Fruit fly (Drosophila melanogaster): Measurements from ENCODE around the gene CG33127.

The CG33127 gene

dm6 chr2L:321793-322192 is at the start of gene CG33127:
Gene CG33127, plus strand, starts transcription at chr2L:322101.
- no peak for TF ChIP-seq kay (GFP tag; ENCODE audit: borderline replicate concordance)
- no peak for TF ChIP-seq Crg-1 (GFP tag; optimal IDR thresholded peaks at IDR 0.05)
- TF ChIP-seq cnc (optimal IDR thresholded peaks at IDR 0.05) = no peak
- no peak for TF ChIP-seq CG1620 (GFP tag; optimal IDR thresholded peaks at IDR 0.05)
- TF ChIP-seq Clk (GFP tag; optimal IDR thresholded peaks at IDR 0.05) = no peak
- TF ChIP-seq CG33017 (tag; optimal IDR thresholded peaks at IDR 0.05) = no peak
- TF ChIP-seq ovo (GFP tag; optimal IDR thresholded peaks at IDR 0.05) = no peak
- TF ChIP-seq bab1 (GFP tag; optimal IDR thresholded peaks at IDR 0.05) = no peak
- no peak for TF ChIP-seq toe (GFP tag; optimal IDR thresholded peaks at IDR 0.05)
- no peak for TF ChIP-seq Hr96 (GFP tag; optimal IDR thresholded peaks at IDR 0.05)
- TF ChIP-seq pad (GFP tag; optimal IDR thresholded peaks at IDR 0.05) = no peak
- no peak for TF ChIP-seq Mnt (GFP tag; optimal IDR thresholded peaks at IDR 0.05)
- TF ChIP-seq CG11617 (GFP tag; optimal IDR thresholded peaks at IDR 0.05) = no peak
- no peak for TF ChIP-seq tj (GFP tag; optimal IDR thresholded peaks at IDR 0.05)

DNA sequence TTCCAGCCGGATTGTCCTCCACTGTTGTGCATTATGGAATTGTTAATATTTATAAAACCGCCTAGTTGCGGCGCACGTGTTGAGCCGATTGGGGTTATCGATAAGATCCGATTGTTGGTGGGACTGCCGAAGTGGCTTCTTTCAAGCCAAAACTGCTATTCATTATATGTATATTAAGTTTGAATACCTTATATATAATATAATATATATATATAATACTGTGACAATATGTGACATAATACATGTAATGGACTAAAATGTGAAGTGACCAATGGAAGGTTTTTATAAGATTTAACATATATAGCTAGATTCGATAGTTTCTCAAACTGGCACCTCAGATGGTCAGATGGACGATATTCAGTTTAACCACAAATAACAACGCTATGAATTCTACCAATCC is 48.3 kb upstream of the CG33127 start, which contains the start of the genes mbm and CG11555:
mbm (minus strand) TSS at position 113 of the 400 bp plus-strand sequence.
CG11555 (plus strand) TSS at position 234 of the 400 bp plus-strand sequence.
- TF ChIP-seq CG12768 (GFP tag; optimal IDR thresholded peaks at IDR 0.05) (no peak), CG11617 (GFP tag; optimal IDR thresholded peaks at IDR 0.05) (peak; percentile 41), pad (GFP tag; optimal IDR thresholded peaks at IDR 0.05) (peak; percentile 3), CG14711 (tag; optimal IDR thresholded peaks at IDR 0.05) (peak; percentile 49), CG33017 (tag; optimal IDR thresholded peaks at IDR 0.05) (peak; percentile 47), CG7101 (tag; optimal IDR thresholded peaks at IDR 0.05) (peak; percentile 48), cic (GFP tag; optimal IDR thresholded peaks at IDR 0.05) (no peak), Clk (GFP tag; optimal IDR thresholded peaks at IDR 0.05) (no peak), Mnt (GFP tag; optimal IDR thresholded peaks at IDR 0.05) (peak; percentile 97), bab1 (GFP tag; optimal IDR thresholded peaks at IDR 0.05) (peak; percentile 29)

dm6 chr2L:277122-277671 is 44.7 kb upstream of the CG33127 start, which contains the start of gene smo:
Gene smo, plus strand, starts transcription at chr2L:277582.
- TF ChIP-seq CG1620 (GFP tag; optimal IDR thresholded peaks at IDR 0.05) = peak; percentile 25
- no peak for TF ChIP-seq CG11617 (GFP tag; optimal IDR thresholded peaks at IDR 0.05)
- no peak for TF ChIP-seq CG12768 (GFP tag; optimal IDR thresholded peaks at IDR 0.05)
- no peak for TF ChIP-seq CG7045 (GFP tag; optimal IDR thresholded peaks at IDR 0.05)
- no peak for TF ChIP-seq CG5204 (GFP tag; optimal IDR thresholded peaks at IDR 0.05)
- TF ChIP-seq cnc (optimal IDR thresholded peaks at IDR 0.05) = no peak
- peak; percentile 21 for TF ChIP-seq tj (GFP tag; optimal IDR thresholded peaks at IDR 0.05)
- TF ChIP-seq pad (GFP tag; optimal IDR thresholded peaks at IDR 0.05) = no peak
- no peak for TF ChIP-seq CG33017 (tag; optimal IDR thresholded peaks at IDR 0.05)
- TF ChIP-seq Hr96 (GFP tag; optimal IDR thresholded peaks at IDR 0.05) = no peak
- peak; percentile 33 for TF ChIP-seq bab1 (GFP tag; optimal IDR thresholded peaks at IDR 0.05)
- TF ChIP-seq ovo (GFP tag; optimal IDR thresholded peaks at IDR 0.05) = no peak
- no peak for TF ChIP-seq CG7101 (tag; optimal IDR thresholded peaks at IDR 0.05)
- TF ChIP-seq cic (GFP tag; optimal IDR thresholded peaks at IDR 0.05) = no peak
- peak; percentile 17 for TF ChIP-seq CG14711 (tag; optimal IDR thresholded peaks at IDR 0.05)
- TF ChIP-seq Mnt (GFP tag; optimal IDR thresholded peaks at IDR 0.05) = peak; percentile 75
- no peak for TF ChIP-seq kay (GFP tag; ENCODE audit: borderline replicate concordance)
- no peak for TF ChIP-seq Clk (GFP tag; optimal IDR thresholded peaks at IDR 0.05)
- peak; percentile 1 for TF ChIP-seq Crg-1 (GFP tag; optimal IDR thresholded peaks at IDR 0.05)
- no peak for TF ChIP-seq toe (GFP tag; optimal IDR thresholded peaks at IDR 0.05)

dm6 chr2L:278134-278533 is 43.8 kb upstream of the CG33127 start, which contains the start of gene CG17078:
Gene CG17078, minus strand, starts transcription at chr2L:278234.
- no peak for TF ChIP-seq CG7101 (tag; optimal IDR thresholded peaks at IDR 0.05)
- no peak for TF ChIP-seq CG12768 (GFP tag; optimal IDR thresholded peaks at IDR 0.05)

DNA sequence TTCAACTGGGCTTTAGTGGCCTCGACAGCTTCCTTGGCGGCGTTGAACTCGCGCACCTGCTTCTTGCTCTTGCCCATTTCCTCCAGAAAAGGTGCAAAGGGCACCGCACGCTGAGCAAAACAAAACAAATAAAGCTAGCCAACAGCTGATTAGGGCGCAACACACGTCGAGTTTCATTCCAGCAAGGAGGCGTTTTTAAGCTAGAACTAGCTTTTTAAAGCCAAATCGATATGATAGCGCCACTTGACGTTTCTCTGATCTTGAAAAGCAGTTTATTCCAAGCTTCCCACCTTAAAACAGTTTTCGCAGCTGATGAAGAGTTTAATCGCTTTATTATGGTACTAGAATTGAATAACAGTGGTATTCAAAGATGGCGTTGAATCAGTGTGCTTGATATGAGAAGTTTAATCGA is 38.8 kb upstream of the CG33127 start, which contains the start of gene CG11601:
CG11601 (minus strand) TSS at position 199 of the 412 bp plus-strand sequence.
- peak; percentile 27 for TF ChIP-seq Mnt (GFP tag; optimal IDR thresholded peaks at IDR 0.05)
- no peak for TF ChIP-seq CG5204 (GFP tag; optimal IDR thresholded peaks at IDR 0.05)
- peak; percentile 36 for TF ChIP-seq CG7101 (tag; optimal IDR thresholded peaks at IDR 0.05)
- peak; percentile 88 for TF ChIP-seq bab1 (GFP tag; optimal IDR thresholded peaks at IDR 0.05)
- peak; percentile 36 for TF ChIP-seq tj (GFP tag; optimal IDR thresholded peaks at IDR 0.05)
- TF ChIP-seq Hr96 (GFP tag; optimal IDR thresholded peaks at IDR 0.05) = no peak
- TF ChIP-seq CG7045 (GFP tag; optimal IDR thresholded peaks at IDR 0.05) = no peak
- TF ChIP-seq cic (GFP tag; optimal IDR thresholded peaks at IDR 0.05) = peak; percentile 25
- TF ChIP-seq pad (GFP tag; optimal IDR thresholded peaks at IDR 0.05) = peak; percentile 19
- TF ChIP-seq CG1620 (GFP tag; optimal IDR thresholded peaks at IDR 0.05) = no peak
- no peak for TF ChIP-seq CG14711 (tag; optimal IDR thresholded peaks at IDR 0.05)
- peak; percentile 78 for TF ChIP-seq CG12768 (GFP tag; optimal IDR thresholded peaks at IDR 0.05)
- TF ChIP-seq Crg-1 (GFP tag; optimal IDR thresholded peaks at IDR 0.05) = peak; percentile 50
- TF ChIP-seq CG11617 (GFP tag; optimal IDR thresholded peaks at IDR 0.05) = peak; percentile 60
- TF ChIP-seq ovo (GFP tag; optimal IDR thresholded peaks at IDR 0.05) = peak; percentile 46
- no peak for TF ChIP-seq toe (GFP tag; optimal IDR thresholded peaks at IDR 0.05)
- peak; percentile 9 for TF ChIP-seq CG33017 (tag; optimal IDR thresholded peaks at IDR 0.05)
- no peak for TF ChIP-seq Clk (GFP tag; optimal IDR thresholded peaks at IDR 0.05)
- no peak for TF ChIP-seq kay (GFP tag; ENCODE audit: borderline replicate concordance)
- no peak for TF ChIP-seq cnc (optimal IDR thresholded peaks at IDR 0.05)

DNA sequence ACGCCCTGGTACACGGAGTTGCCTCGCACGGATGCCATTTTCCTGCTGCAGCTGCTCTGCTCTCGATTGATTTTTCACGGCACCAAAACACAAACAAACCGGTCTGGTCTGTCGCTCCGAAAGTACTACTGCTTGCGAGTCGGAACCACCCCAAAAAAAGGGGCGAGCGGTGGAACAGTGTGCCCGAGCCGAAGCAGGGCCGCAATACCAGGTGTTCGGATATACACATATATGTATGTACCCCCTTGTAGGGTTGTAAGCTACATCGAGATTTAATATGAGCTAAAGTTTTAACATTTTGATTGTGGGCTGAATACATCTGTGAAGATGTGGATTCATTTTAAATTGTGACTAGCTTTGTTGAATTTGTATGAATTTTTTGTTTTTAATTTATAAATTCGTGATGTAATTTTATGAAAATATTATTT is 36.3 kb upstream of the CG33127 start:
- TF ChIP-seq CG33017 (tag; optimal IDR thresholded peaks at IDR 0.05) = peak; percentile 62
- no peak for TF ChIP-seq tj (GFP tag; optimal IDR thresholded peaks at IDR 0.05)
- peak; percentile 39 for TF ChIP-seq bab1 (GFP tag; optimal IDR thresholded peaks at IDR 0.05)
- no peak for TF ChIP-seq Mnt (GFP tag; optimal IDR thresholded peaks at IDR 0.05)
- TF ChIP-seq CG12768 (GFP tag; optimal IDR thresholded peaks at IDR 0.05) = peak; percentile 51
- TF ChIP-seq Clk (GFP tag; optimal IDR thresholded peaks at IDR 0.05) = no peak
- no peak for TF ChIP-seq CG5204 (GFP tag; optimal IDR thresholded peaks at IDR 0.05)
- TF ChIP-seq cic (GFP tag; optimal IDR thresholded peaks at IDR 0.05) = no peak
- peak; percentile 57 for TF ChIP-seq CG7101 (tag; optimal IDR thresholded peaks at IDR 0.05)
- TF ChIP-seq kay (GFP tag; ENCODE audit: borderline replicate concordance) = no peak
- no peak for TF ChIP-seq Crg-1 (GFP tag; optimal IDR thresholded peaks at IDR 0.05)
- TF ChIP-seq pad (GFP tag; optimal IDR thresholded peaks at IDR 0.05) = peak; percentile 49
- peak; percentile 23 for TF ChIP-seq CG7045 (GFP tag; optimal IDR thresholded peaks at IDR 0.05)
- no peak for TF ChIP-seq CG1620 (GFP tag; optimal IDR thresholded peaks at IDR 0.05)
- no peak for TF ChIP-seq CG11617 (GFP tag; optimal IDR thresholded peaks at IDR 0.05)
- TF ChIP-seq CG14711 (tag; optimal IDR thresholded peaks at IDR 0.05) = peak; percentile 90
